Worm (Caenorhabditis elegans): ENCODE data around the gene zip-12.
A peak's percentile ranks its signal among the peaks of the same experiment; 100 is the strongest.

The zip-12 gene

DNA sequence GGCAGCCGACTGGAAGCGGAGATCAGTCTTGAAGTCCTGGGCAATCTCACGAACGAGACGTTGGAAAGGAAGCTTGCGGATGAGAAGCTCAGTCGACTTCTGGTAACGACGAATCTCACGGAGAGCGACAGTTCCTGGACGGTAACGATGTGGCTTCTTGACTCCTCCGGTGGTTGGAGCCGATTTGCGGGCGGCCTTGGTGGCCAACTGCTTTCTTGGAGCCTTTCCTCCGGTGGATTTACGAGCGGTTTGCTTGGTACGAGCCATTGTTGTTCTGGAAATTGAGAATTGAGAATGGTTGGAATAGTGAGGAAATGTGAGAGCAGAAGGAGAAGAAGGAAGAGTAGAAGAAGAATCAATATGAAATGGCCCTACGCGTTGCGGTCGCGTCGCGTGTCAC, 40.2 kb downstream of the zip-12 start:
- TF ChIP-seq ZK185.1 (tag; optimal IDR thresholded peaks at IDR 0.05; ENCODE audit: poor library complexity, severe bottlenecking): no peak
- TF ChIP-seq C17E4.6 (GFP tag; IDR thresholded peaks at IDR 0.05): no peak
- 0 out of 2 replicates have a peak, but pooled peaks have one; percentile 31 for TF ChIP-seq ekl-4 (GFP tag; IDR thresholded peaks at IDR 0.05)
- no peak for TF ChIP-seq Y56A3A.18 (GFP tag; IDR thresholded peaks at IDR 0.05)
- no peak for TF ChIP-seq ama-1 (optimal IDR thresholded peaks at IDR 0.05)
- TF ChIP-seq ama-1 (GFP tag; optimal IDR thresholded peaks at IDR 0.05): no peak

DNA sequence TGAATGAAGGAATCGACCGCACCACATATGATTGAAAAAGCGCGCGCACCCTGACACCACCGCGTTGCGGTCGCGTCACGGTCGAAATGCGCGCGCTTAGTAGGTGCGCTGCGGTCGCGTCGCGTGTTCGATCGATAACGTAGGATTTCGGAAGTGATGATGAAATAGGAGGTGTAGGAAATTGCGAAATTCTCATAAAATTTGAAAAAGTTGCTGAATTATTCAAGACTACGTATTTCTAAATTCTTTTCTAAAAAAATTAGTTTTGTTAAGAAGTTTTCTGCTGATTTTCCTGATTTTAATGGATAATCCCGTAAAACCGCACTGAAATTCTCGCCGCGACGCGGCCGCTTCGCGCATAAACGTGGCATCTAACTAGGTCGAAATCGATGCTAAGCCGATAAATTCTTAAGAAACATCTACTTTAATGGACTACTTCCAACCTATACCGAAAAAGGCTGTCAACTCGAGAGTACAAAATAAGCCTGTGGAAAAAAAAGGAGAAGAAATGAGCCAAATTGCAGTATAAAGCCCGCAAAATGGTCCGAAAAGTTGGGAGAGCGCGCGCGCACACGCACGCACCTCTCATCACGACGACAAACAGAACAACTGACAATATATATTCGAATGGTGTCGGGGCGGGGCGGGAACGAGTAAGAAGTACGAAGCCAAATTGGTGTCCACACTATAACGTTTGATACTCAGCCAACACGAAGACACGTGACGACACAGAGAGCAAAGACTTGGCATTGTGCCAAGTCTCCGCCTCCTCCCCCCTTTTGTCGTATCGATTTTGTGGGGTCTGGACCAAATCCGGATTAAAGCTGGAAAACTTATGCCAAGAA, 41.0 kb downstream of the zip-12 start, which contains the start of gene his-72:
Gene his-72 (minus strand): TSS at position 589 of the 845 bp plus-strand sequence.
- TF ChIP-seq cebp-2 (GFP tag; IDR thresholded peaks at IDR 0.05): 0 out of 2 replicates have a peak, but pooled peaks have one; percentile 17
- no peak for TF ChIP-seq F49E8.2 (tag; optimal IDR thresholded peaks at IDR 0.05; ENCODE audit: insufficient read depth)
- TF ChIP-seq hlh-12 (tag; optimal IDR thresholded peaks at IDR 0.05): no peak
- peak; percentile 2 for TF ChIP-seq atf-7 (tag; optimal IDR thresholded peaks at IDR 0.05)
- no peak; the same call in 1 of the 2 replicates for TF ChIP-seq hsf-1 (GFP tag; IDR thresholded peaks at IDR 0.05)
- no peak for TF ChIP-seq chd-7 (tag; optimal IDR thresholded peaks at IDR 0.05)
- no peak for TF ChIP-seq B0035.1 (tag; optimal IDR thresholded peaks at IDR 0.05)
- TF ChIP-seq B0336.3 (GFP tag; IDR thresholded peaks at IDR 0.05): 0 out of 2 replicates have a peak, but pooled peaks have one; percentile 51
- TF ChIP-seq akir-1 (GFP tag; optimal IDR thresholded peaks at IDR 0.05): no peak
- no peak for TF ChIP-seq nhr-90 (tag; optimal IDR thresholded peaks at IDR 0.05)
- TF ChIP-seq snpc-4 (GFP tag; optimal IDR thresholded peaks at IDR 0.05): no peak
- TF ChIP-seq snpc-4 (tag; optimal IDR thresholded peaks at IDR 0.05): peak in 1 of 4 experiments; percentile 4
- peak; percentile 22 for TF ChIP-seq nhr-80 (tag; optimal IDR thresholded peaks at IDR 0.05)
- peak; percentile 28; the same call in 1 of the 2 replicates for TF ChIP-seq mcd-1 (GFP tag; IDR thresholded peaks at IDR 0.05)
- TF ChIP-seq ekl-4 (GFP tag; IDR thresholded peaks at IDR 0.05): no peak; the same call in 1 of the 2 replicates
- TF ChIP-seq let-526 (GFP tag; IDR thresholded peaks at IDR 0.05): 0 out of 2 replicates have a peak, but pooled peaks have one; percentile 5
- TF ChIP-seq D2030.7 (GFP tag; IDR thresholded peaks at IDR 0.05): peak; percentile 8; the same call in 1 of the 2 replicates
- TF ChIP-seq F33H1.4 (GFP tag; IDR thresholded peaks at IDR 0.05): peak; percentile 15; the same call in 1 of the 2 replicates
- TF ChIP-seq cebp-1 (GFP tag; IDR thresholded peaks at IDR 0.05): peak; percentile 84
- peak; percentile 95 for TF ChIP-seq cebp-1 (tag; optimal IDR thresholded peaks at IDR 0.05)
- no peak for TF ChIP-seq tbx-9 (tag; optimal IDR thresholded peaks at IDR 0.05; ENCODE audit: borderline replicate concordance)
- TF ChIP-seq dox-1 (GFP tag; IDR thresholded peaks at IDR 0.05): 0 out of 2 replicates have a peak, but pooled peaks have one; percentile 38
- 0 out of 2 replicates have a peak, but pooled peaks have one; percentile 7 for TF ChIP-seq sea-2 (GFP tag; IDR thresholded peaks at IDR 0.05)
- peak; percentile 38; the same call in 1 of the 2 replicates for TF ChIP-seq hmg-1.2 (GFP tag; IDR thresholded peaks at IDR 0.05)
- TF ChIP-seq lin-54 (GFP tag; optimal IDR thresholded peaks at IDR 0.05): peak; percentile 21
- TF ChIP-seq ama-1 (optimal IDR thresholded peaks at IDR 0.05): peak; percentile 74
- TF ChIP-seq ama-1 (GFP tag; optimal IDR thresholded peaks at IDR 0.05): no peak
- TF ChIP-seq Y79H2A.3 (GFP tag; conservative IDR thresholded peaks at IDR 0.05): 0 out of 2 replicates have a peak, but pooled peaks have one; percentile 6
- peak; percentile 56 for TF ChIP-seq efl-1 (GFP tag; optimal IDR thresholded peaks at IDR 0.05)
- no peak for TF ChIP-seq nfya-1 (tag; optimal IDR thresholded peaks at IDR 0.05; ENCODE audit: borderline replicate concordance, insufficient read depth)
- TF ChIP-seq lin-26 (GFP tag; IDR thresholded peaks at IDR 0.05): peak; percentile 31; the same call in 1 of the 2 replicates
- TF ChIP-seq K12H6.12 (tag; optimal IDR thresholded peaks at IDR 0.05): peak; percentile 19
- peak; percentile 95 for TF ChIP-seq madf-3 (GFP tag; IDR thresholded peaks at IDR 0.05)
- peak; percentile 61; the same call in 1 of the 2 replicates for TF ChIP-seq nfyb-1 (GFP tag; IDR thresholded peaks at IDR 0.05)
- no peak for TF ChIP-seq F57C9.4 (tag; optimal IDR thresholded peaks at IDR 0.05)
- peak in 1 of 2 experiments; percentile 11 for TF ChIP-seq let-607 (tag; optimal IDR thresholded peaks at IDR 0.05)
- TF ChIP-seq rcor-1 (GFP tag; IDR thresholded peaks at IDR 0.05): 0 out of 2 replicates have a peak, but pooled peaks have one; percentile 17
